Worm (Caenorhabditis elegans) whole organism, L4/young adult: ENCODE data around the gene mtch-1.
A peak's percentile ranks its signal among the peaks of the same experiment; 100 is the strongest.

Experiments used
- W03F9.2 ChIP-seq: fragments of 150-350 bp; optimal IDR thresholded peaks from 2 replicates; lab custom pipeline; 2014; ENCODE audit warnings: missing biosample characterization, missing genetic modification characterization
- dao-5 ChIP-seq: sonication (generic microtip); optimal IDR thresholded peaks from 2 replicates; lab custom pipeline; 2016; ENCODE audit warnings: missing genotype, missing genetic modification characterization, moderate library complexity, missing compliant biosample characterization
- him-1 ChIP-seq: sonication (generic microtip); optimal IDR thresholded peaks from 2 replicates; lab custom pipeline; 2016; ENCODE audit warnings: missing genotype, missing genetic modification reagents, missing genetic modification characterization, missing compliant biosample characterization

mtch-1 gene

ce11 chrII:7374143-7374542 is at the start of gene mtch-1, which contains the start of gene rpb-4:
TSS of gene mtch-1 (minus strand) at chrII:7374166.
TSS of gene rpb-4 (plus strand) at chrII:7374495.
- peak; percentile 75 for TF ChIP-seq W03F9.2 (tag; lab: Kevin White, UChicago)
- TF ChIP-seq dao-5 = no peak
- no peak for TF ChIP-seq him-1 (tag; lab: Kevin White, UChicago)

ce11 chrII:7420796-7421386 is 46.9 kb upstream of the mtch-1 start:
- TF ChIP-seq W03F9.2 (tag; lab: Kevin White, UChicago) = no peak
- TF ChIP-seq dao-5 = no peak
- TF ChIP-seq him-1 (tag; lab: Kevin White, UChicago) = no peak

ce11 chrII:7420157-7420556 is 46.2 kb upstream of the mtch-1 start:
- TF ChIP-seq dao-5 = no peak
- no peak for TF ChIP-seq him-1 (tag; lab: Kevin White, UChicago)
- TF ChIP-seq W03F9.2 (tag; lab: Kevin White, UChicago) = no peak

ce11 chrII:7419563-7419962 is 45.6 kb upstream of the mtch-1 start:
- TF ChIP-seq W03F9.2 (tag; lab: Kevin White, UChicago) = no peak
- TF ChIP-seq dao-5 = no peak
- no peak for TF ChIP-seq him-1 (tag; lab: Kevin White, UChicago)

- TF ChIP-seq W03F9.2 (tag; lab: Kevin White, UChicago) (no peak), him-1 (tag; lab: Kevin White, UChicago) (no peak), dao-5 (no peak)
Measured at ce11 chrII:7413764-7414163, 39.8 kb upstream of the mtch-1 start.

ce11 chrII:7413275-7413674 is 39.3 kb upstream of the mtch-1 start:
- TF ChIP-seq W03F9.2 (tag; lab: Kevin White, UChicago) (no peak), him-1 (tag; lab: Kevin White, UChicago) (no peak), dao-5 (no peak)

- TF ChIP-seq him-1 (tag; lab: Kevin White, UChicago) (no peak), dao-5 (no peak), W03F9.2 (tag; lab: Kevin White, UChicago) (no peak)
Measured at ce11 chrII:7411930-7412329, 38.0 kb upstream of the mtch-1 start, which contains the start of gene K02A2.5. TSS of gene K02A2.5 (minus strand) at chrII:7412030.

ce11 chrII:7408192-7408591 is 34.2 kb upstream of the mtch-1 start, which contains the start of gene srd-55:
TSS of gene srd-55 (plus strand) at chrII:7408492.
- no peak for TF ChIP-seq dao-5
- TF ChIP-seq him-1 (tag; lab: Kevin White, UChicago) = no peak
- no peak for TF ChIP-seq W03F9.2 (tag; lab: Kevin White, UChicago)

ce11 chrII:7406438-7406837 is 32.5 kb upstream of the mtch-1 start:
- no peak for TF ChIP-seq dao-5
- no peak for TF ChIP-seq W03F9.2 (tag; lab: Kevin White, UChicago)

ce11 chrII:7405262-7405661 is 31.3 kb upstream of the mtch-1 start:
- TF ChIP-seq dao-5 = no peak
- TF ChIP-seq him-1 (tag; lab: Kevin White, UChicago) = no peak
- no peak for TF ChIP-seq W03F9.2 (tag; lab: Kevin White, UChicago)

ce11 chrII:7404001-7404400 is 30.0 kb upstream of the mtch-1 start:
- TF ChIP-seq dao-5 = no peak
- no peak for TF ChIP-seq him-1 (tag; lab: Kevin White, UChicago)
- no peak for TF ChIP-seq W03F9.2 (tag; lab: Kevin White, UChicago)

- no peak for TF ChIP-seq dao-5
- no peak for TF ChIP-seq W03F9.2 (tag; lab: Kevin White, UChicago)
- no peak for TF ChIP-seq him-1 (tag; lab: Kevin White, UChicago)
Measured at ce11 chrII:7402625-7403024, 28.7 kb upstream of the mtch-1 start, which contains the start of gene nas-7. TSS of gene nas-7 (minus strand) at chrII:7402725.

ce11 chrII:7398712-7399111 is 24.7 kb upstream of the mtch-1 start, which contains the start of gene C07D10.1:
TSS of gene C07D10.1 (plus strand) at chrII:7399012.
- TF ChIP-seq W03F9.2 (tag; lab: Kevin White, UChicago) (no peak), him-1 (tag; lab: Kevin White, UChicago) (no peak), dao-5 (no peak)

ce11 chrII:7397273-7397840 is 23.4 kb upstream of the mtch-1 start:
- TF ChIP-seq W03F9.2 (tag; lab: Kevin White, UChicago) = no peak
- TF ChIP-seq him-1 (tag; lab: Kevin White, UChicago) = peak; percentile 9

- TF ChIP-seq him-1 (tag; lab: Kevin White, UChicago) = no peak
- no peak for TF ChIP-seq W03F9.2 (tag; lab: Kevin White, UChicago)
- TF ChIP-seq dao-5 = no peak
Measured at ce11 chrII:7396081-7396480, 22.1 kb upstream of the mtch-1 start.
